Fruit fly (Drosophila melanogaster) whole organism, prepupa: ENCODE results near the gene HDAC4.
A peak's percentile ranks its signal among the peaks of the same experiment; 100 is the strongest.

Experiments
- Blimp-1 ChIP-seq: fragments of 200-800 bp; sonication (Bioruptor generic); optimal IDR thresholded peaks from 3 replicates; lab custom pipeline; 2017; ENCODE audit warnings: missing biosample characterization, missing genetic modification characterization, mild to moderate bottlenecking, moderate library complexity, missing genetic modification reagents
- CG10631 ChIP-seq: fragments of 200-800 bp; sonication (Bioruptor generic); optimal IDR thresholded peaks from 2 replicates; lab custom pipeline; 2016; ENCODE audit warnings: missing biosample characterization, missing genetic modification characterization
- CG10669 ChIP-seq: fragments of 200-800 bp; sonication (Bioruptor generic); optimal IDR thresholded peaks from 3 replicates; lab custom pipeline; 2018; ENCODE audit warnings: missing biosample characterization, mild to moderate bottlenecking, missing genetic modification characterization, moderate library complexity
- CG11902 ChIP-seq: fragments of 200-800 bp; sonication (Bioruptor generic); optimal IDR thresholded peaks from 3 replicates; lab custom pipeline; 2016; ENCODE audit warnings: missing biosample characterization, missing genetic modification characterization
- CG15336 ChIP-seq: fragments of 200-800 bp; sonication (Bioruptor generic); IDR thresholded peaks from 2 replicates; pipeline ENCODE4 v1.3.6; 2022; ENCODE audit warnings: missing biosample characterization, missing genetic modification characterization
- CG16779 ChIP-seq: fragments of 200-800 bp; sonication (Bioruptor generic); optimal IDR thresholded peaks from 3 replicates; lab custom pipeline; 2017; ENCODE audit warnings: missing biosample characterization, mild to moderate bottlenecking, missing genetic modification characterization
- CG3032 ChIP-seq: fragments of 200-800 bp; optimal IDR thresholded peaks from 2 replicates; lab custom pipeline; 2019; ENCODE audit warnings: missing biosample characterization, mild to moderate bottlenecking, missing genetic modification characterization, moderate library complexity
- CG31627 ChIP-seq: fragments of 200-800 bp; sonication (Bioruptor generic); optimal IDR thresholded peaks from 3 replicates; lab custom pipeline; 2016; ENCODE audit warnings: missing biosample characterization, missing genetic modification characterization
- CG34406 ChIP-seq: fragments of 200-800 bp; sonication (Bioruptor generic); optimal IDR thresholded peaks from 3 replicates; lab custom pipeline; 2016; ENCODE audit warnings: missing biosample characterization, missing genetic modification characterization
- CG3919 ChIP-seq: fragments of 200-800 bp; sonication (Bioruptor generic); optimal IDR thresholded peaks from 3 replicates; lab custom pipeline; 2016; ENCODE audit warnings: missing biosample characterization, missing genetic modification characterization
- CG4318 ChIP-seq: fragments of 200-800 bp; sonication (Bioruptor generic); optimal IDR thresholded peaks from 3 replicates; lab custom pipeline; 2017; ENCODE audit warnings: missing biosample characterization, mild to moderate bottlenecking, missing genetic modification characterization
- CG6163 ChIP-seq: fragments of 200-800 bp; sonication (Bioruptor generic); IDR thresholded peaks from 3 replicates; pipeline ENCODE4 v1.3.6; 2022; ENCODE audit warnings: missing biosample characterization, missing genetic modification characterization
- CG6276 ChIP-seq: fragments of 200-800 bp; sonication (Bioruptor generic); optimal IDR thresholded peaks from 2 replicates; lab custom pipeline; 2017; ENCODE audit warnings: missing biosample characterization, mild to moderate bottlenecking, missing genetic modification characterization
- CG6854 ChIP-seq: fragments of 200-800 bp; sonication (Bioruptor generic); optimal IDR thresholded peaks from 2 replicates; lab custom pipeline; 2017; ENCODE audit warnings: missing biosample characterization, mild to moderate bottlenecking, missing genetic modification characterization
- CG7368 ChIP-seq: fragments of 200-800 bp; sonication (Bioruptor generic); optimal IDR thresholded peaks from 3 replicates; lab custom pipeline; 2016; ENCODE audit warnings: missing biosample characterization, missing genetic modification characterization
- CG8119 ChIP-seq: fragments of 200-800 bp; sonication (Bioruptor generic); IDR thresholded peaks from 3 replicates; pipeline ENCODE4 v1.3.6; 2022; ENCODE audit warnings: missing biosample characterization, missing genetic modification characterization
- CG8319 ChIP-seq: fragments of 200-800 bp; sonication (Bioruptor generic); optimal IDR thresholded peaks from 3 replicates; lab custom pipeline; 2016; ENCODE audit warnings: missing biosample characterization, missing genetic modification characterization
- CG8632 ChIP-seq: fragments of 200-800 bp; sonication (Bioruptor generic); optimal IDR thresholded peaks from 3 replicates; lab custom pipeline; 2016; ENCODE audit warnings: missing biosample characterization, missing genetic modification characterization
- CG9139 ChIP-seq: fragments of 200-800 bp; sonication (Bioruptor generic); optimal IDR thresholded peaks from 3 replicates; lab custom pipeline; 2017; ENCODE audit warnings: missing biosample characterization, mild to moderate bottlenecking, missing genetic modification characterization
- Eip78C ChIP-seq: fragments of 200-800 bp; sonication (Bioruptor generic); peaks from one replicate; lab custom pipeline; 2016; ENCODE audit warnings: missing biosample characterization, missing genetic modification characterization
- Eip93F ChIP-seq: fragments of 200-800 bp; sonication (Bioruptor generic); optimal IDR thresholded peaks from 2 replicates; lab custom pipeline; 2016; ENCODE audit warnings: missing biosample characterization, mild to moderate bottlenecking, missing genetic modification characterization
- Ets21C ChIP-seq: fragments of 200-800 bp; sonication (Bioruptor generic); optimal IDR thresholded peaks from 3 replicates; lab custom pipeline; 2016; ENCODE audit warnings: missing biosample characterization, missing genetic modification characterization
- Gug ChIP-seq: fragments of 200-800 bp; sonication (Bioruptor generic); IDR thresholded peaks from 2 replicates; pipeline ENCODE4 v1.3.6; 2022; ENCODE audit warnings: missing biosample characterization, missing genetic modification characterization
- Hr38 ChIP-seq: sonication (Bioruptor generic); optimal IDR thresholded peaks from 2 replicates; lab custom pipeline; 2016; ENCODE audit warnings: missing biosample characterization, missing genetic modification characterization
- Hr4 ChIP-seq: fragments of 200-800 bp; sonication (Bioruptor generic); optimal IDR thresholded peaks from 3 replicates; lab custom pipeline; 2016; ENCODE audit warnings: missing biosample characterization, missing genetic modification characterization
- Lpt ChIP-seq: fragments of 200-800 bp; sonication (Bioruptor generic); optimal IDR thresholded peaks from 3 replicates; lab custom pipeline; 2016; ENCODE audit warnings: missing biosample characterization, missing genetic modification characterization
- Met ChIP-seq: fragments of 200-800 bp; sonication (Bioruptor generic); optimal IDR thresholded peaks from 3 replicates; lab custom pipeline; 2016; ENCODE audit warnings: missing biosample characterization, missing genetic modification characterization
- OdsH ChIP-seq: fragments of 200-800 bp; sonication (Bioruptor generic); optimal IDR thresholded peaks from 3 replicates; lab custom pipeline; 2016; ENCODE audit warnings: missing biosample characterization, missing genetic modification characterization
- Smox ChIP-seq: fragments of 200-800 bp; sonication (Bioruptor generic); optimal IDR thresholded peaks from 3 replicates; lab custom pipeline; 2016; ENCODE audit warnings: missing biosample characterization, missing genetic modification characterization
- Sox14 ChIP-seq: fragments of 200-800 bp; sonication (Bioruptor generic); optimal IDR thresholded peaks from 3 replicates; lab custom pipeline; 2016; ENCODE audit warnings: missing biosample characterization, missing genetic modification characterization
- Sox15 ChIP-seq: fragments of 200-800 bp; sonication (Bioruptor generic); optimal IDR thresholded peaks from 3 replicates; lab custom pipeline; 2016; ENCODE audit warnings: missing biosample characterization, missing genetic modification characterization
- achi ChIP-seq: fragments of 200-800 bp; sonication (Bioruptor generic); optimal IDR thresholded peaks from 3 replicates; lab custom pipeline; 2016; ENCODE audit warnings: missing biosample characterization, missing genetic modification characterization
- cyc ChIP-seq: fragments of 200-800 bp; sonication (Bioruptor generic); optimal IDR thresholded peaks from 3 replicates; lab custom pipeline; 2016; ENCODE audit warnings: missing biosample characterization, missing genetic modification characterization
- dac ChIP-seq: fragments of 200-800 bp; sonication (Bioruptor generic); optimal IDR thresholded peaks from 2 replicates; lab custom pipeline; 2017; ENCODE audit warnings: missing biosample characterization, mild to moderate bottlenecking, missing genetic modification characterization
- esn ChIP-seq: fragments of 200-800 bp; sonication (Bioruptor generic); optimal IDR thresholded peaks from 2 replicates; lab custom pipeline; 2016; ENCODE audit warnings: missing biosample characterization, mild to moderate bottlenecking, missing genetic modification characterization, moderate library complexity
- fd59A ChIP-seq: fragments of 200-800 bp; sonication (Bioruptor generic); optimal IDR thresholded peaks from 2 replicates; lab custom pipeline; 2017; ENCODE audit warnings: missing biosample characterization, mild to moderate bottlenecking, missing genetic modification characterization, missing genetic modification reagents
- fd85E ChIP-seq: fragments of 200-800 bp; sonication (Bioruptor generic); optimal IDR thresholded peaks from 3 replicates; lab custom pipeline; 2016; ENCODE audit warnings: missing biosample characterization, missing genetic modification characterization
- fkh ChIP-seq: fragments of 200-800 bp; sonication (Bioruptor generic); optimal IDR thresholded peaks from 3 replicates; lab custom pipeline; 2017; ENCODE audit warnings: missing biosample characterization, mild to moderate bottlenecking, missing genetic modification characterization, moderate library complexity
- net ChIP-seq: fragments of 200-800 bp; sonication (Bioruptor generic); optimal IDR thresholded peaks from 3 replicates; lab custom pipeline; 2016; ENCODE audit warnings: missing biosample characterization, missing genetic modification characterization
- pdm3 ChIP-seq: fragments of 200-800 bp; sonication (Bioruptor generic); optimal IDR thresholded peaks from 3 replicates; lab custom pipeline; 2016; ENCODE audit warnings: missing biosample characterization, missing genetic modification characterization
- salr ChIP-seq, 2 experiments: fragments of 200-800 bp; sonication (Bioruptor generic); optimal IDR thresholded peaks; 3 replicates each; lab custom pipeline; 2016 to 2018; ENCODE audit warnings: missing biosample characterization in 2 of 2, missing genetic modification characterization in 2 of 2, mild to moderate bottlenecking in 1 of 2
- ss ChIP-seq, 2 experiments: fragments of 200-800 bp; sonication (Bioruptor generic); optimal IDR thresholded peaks; 2 replicates in 1 of 2; 3 replicates in 1 of 2; lab custom pipeline; 2017 to 2018; ENCODE audit warnings: mild to moderate bottlenecking in 2 of 2, missing biosample characterization in 2 of 2, missing genetic modification characterization in 2 of 2, moderate library complexity in 1 of 2
- svp ChIP-seq: fragments of 200-800 bp; sonication (Bioruptor generic); peaks from one replicate; lab custom pipeline; 2016; ENCODE audit warnings: missing biosample characterization, missing genetic modification characterization
- topi ChIP-seq: fragments of 200-800 bp; sonication (Bioruptor generic); optimal IDR thresholded peaks from 3 replicates; lab custom pipeline; 2016; ENCODE audit warnings: missing biosample characterization, missing genetic modification characterization
- vri ChIP-seq: fragments of 200-800 bp; sonication (Bioruptor generic); optimal IDR thresholded peaks from 3 replicates; lab custom pipeline; 2016; ENCODE audit warnings: missing biosample characterization, mild to moderate bottlenecking, missing genetic modification characterization

The HDAC4 gene

dm6 chrX:13332702-13333243 lies 47.3 kb upstream of the HDAC4 start (continued):
- 0 out of 2 replicates have a peak, but pooled peaks have one; percentile 17 for TF ChIP-seq Gug (GFP tag; lab: Robert Waterston, UW)
- no peak for TF ChIP-seq CG15336 (GFP tag; lab: Robert Waterston, UW)
- peak; percentile 46 for TF ChIP-seq topi (GFP tag; lab: Kevin White, UChicago)
- peak; percentile 85 for TF ChIP-seq svp (GFP tag; lab: Kevin White, UChicago)
- TF ChIP-seq fd59A (GFP tag; lab: Kevin White, UChicago): peak; percentile 23
- TF ChIP-seq CG6163: peak; percentile 29; the same call in 1 of the 3 replicates
- TF ChIP-seq OdsH (GFP tag; lab: Kevin White, UChicago): peak; percentile 37
- TF ChIP-seq CG4318 (GFP tag; lab: Kevin White, UChicago): peak; percentile 41
- no peak for TF ChIP-seq Sox15 (GFP tag; lab: Kevin White, UChicago)
- TF ChIP-seq Ets21C (GFP tag; lab: Kevin White, UChicago): peak; percentile 13
- peak; percentile 23 to 35 for TF ChIP-seq ss (GFP tag; optimal IDR thresholded peaks at IDR 0.05; lab: Kevin White, UChicago)
- TF ChIP-seq cyc (GFP tag; lab: Kevin White, UChicago): peak; percentile 44
- peak; percentile 67 for TF ChIP-seq Sox14 (GFP tag; lab: Kevin White, UChicago)
- TF ChIP-seq CG7368: peak; percentile 28

- TF ChIP-seq CG16779 (peak; percentile 69), achi (GFP tag; lab: Kevin White, UChicago) (peak; percentile 79), dac (GFP tag; lab: Kevin White, UChicago) (peak; percentile 85), Lpt (peak; percentile 79), OdsH (GFP tag; lab: Kevin White, UChicago) (peak; percentile 87), salr (GFP tag; optimal IDR thresholded peaks at IDR 0.05; lab: Kevin White, UChicago) (peak; percentile 65 to 69), CG4318 (GFP tag; lab: Kevin White, UChicago) (peak; percentile 83), CG11902 (peak; percentile 69), CG6854 (peak; percentile 12), fd85E (peak; percentile 28), CG3919 (GFP tag; lab: Kevin White, UChicago) (peak; percentile 87), Sox14 (GFP tag; lab: Kevin White, UChicago) (peak; percentile 86), Hr4 (GFP tag; lab: Kevin White, UChicago) (peak; percentile 86), ss (GFP tag; optimal IDR thresholded peaks at IDR 0.05; lab: Kevin White, UChicago) (peak; percentile 43 to 66), pdm3 (peak; percentile 86), CG15336 (GFP tag; lab: Robert Waterston, UW) (peak; percentile 89), Smox (peak; percentile 82), CG9139 (GFP tag; lab: Kevin White, UChicago) (peak; percentile 2), topi (GFP tag; lab: Kevin White, UChicago) (peak; percentile 89), CG8119 (peak; percentile 83; the same call in 2 of the 3 replicates), CG34406 (GFP tag; lab: Kevin White, UChicago) (peak; percentile 85), CG31627 (GFP tag; lab: Kevin White, UChicago) (peak; percentile 80), net (GFP tag; lab: Kevin White, UChicago) (peak; percentile 86), CG7368 (peak; percentile 89), Eip78C (GFP tag; lab: Kevin White, UChicago) (peak; percentile 95), esn (GFP tag; lab: Kevin White, UChicago) (peak; percentile 89), Hr38 (GFP tag; lab: Kevin White, UChicago) (no peak), Sox15 (GFP tag; lab: Kevin White, UChicago) (peak; percentile 75), Gug (GFP tag; lab: Robert Waterston, UW) (peak; percentile 84), Eip93F (GFP tag; lab: Kevin White, UChicago) (peak; percentile 32), CG10631 (peak; percentile 76), Blimp-1 (GFP tag; lab: Kevin White, UChicago) (peak; percentile 16), Met (GFP tag; lab: Kevin White, UChicago) (peak; percentile 88), fkh (no peak), CG8632 (peak; percentile 80), cyc (GFP tag; lab: Kevin White, UChicago) (peak; percentile 83), svp (GFP tag; lab: Kevin White, UChicago) (peak; percentile 92), CG8319 (GFP tag; lab: Kevin White, UChicago) (peak; percentile 66), CG3032 (tag; lab: Kevin White, UChicago) (peak; percentile 73), CG10669 (GFP tag; lab: Kevin White, UChicago) (peak; percentile 84), vri (GFP tag; lab: Kevin White, UChicago) (peak; percentile 90), fd59A (GFP tag; lab: Kevin White, UChicago) (peak; percentile 58), CG6276 (GFP tag; lab: Kevin White, UChicago) (peak; percentile 86)
These were observed 46.6 kb upstream of the HDAC4 start for dm6 chrX:13331814-13332701.
